Worm (Caenorhabditis elegans): Measurements from ENCODE around the gene lys-8.

lys-8 gene

DNA sequence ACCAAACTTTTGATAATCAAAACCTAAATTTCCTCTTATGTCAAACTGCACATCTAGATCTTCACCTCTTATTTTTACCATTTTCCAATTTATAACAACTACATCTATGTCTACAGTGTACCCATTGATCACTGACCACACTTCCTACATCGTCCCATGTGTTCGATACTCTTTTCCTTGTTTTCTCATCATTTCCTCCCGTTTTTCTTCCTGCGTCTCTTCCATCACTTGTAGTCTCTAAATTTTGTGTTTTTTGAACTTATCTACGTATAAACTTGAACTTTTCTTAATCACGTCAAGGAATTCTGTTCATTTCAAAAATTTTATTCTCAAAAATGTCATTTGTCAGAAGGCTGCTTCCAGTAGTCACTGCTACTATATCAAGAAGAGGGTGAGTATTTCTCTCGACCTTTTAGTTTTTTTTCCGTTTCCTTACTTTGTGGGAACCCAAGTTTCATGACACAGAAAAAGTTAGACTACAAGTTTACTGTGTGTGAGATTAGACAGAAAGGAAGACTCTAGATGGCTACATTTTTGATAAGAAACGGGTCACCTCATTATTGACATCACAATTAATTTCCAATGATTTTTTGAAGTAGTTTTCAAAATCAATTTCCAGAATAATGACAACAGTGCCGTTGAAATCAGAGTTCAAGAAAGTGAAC lies 13.8 kb upstream of the lys-8 start (continued):
- peak; percentile 9 for TF ChIP-seq ama-1 (optimal IDR thresholded peaks at IDR 0.05)
- no peak for TF ChIP-seq ama-1 (GFP tag; optimal IDR thresholded peaks at IDR 0.05)
- TF ChIP-seq Y53F4B.3 (GFP tag; IDR thresholded peaks at IDR 0.05), result no peak
- TF ChIP-seq Y95B8A.8 (GFP tag; IDR thresholded peaks at IDR 0.05), result no peak
- TF ChIP-seq aptf-3 (GFP tag; IDR thresholded peaks at IDR 0.05), result no peak
- no peak for TF ChIP-seq madf-10 (tag; optimal IDR thresholded peaks at IDR 0.05)
- TF ChIP-seq ceh-27 (GFP tag; optimal IDR thresholded peaks at IDR 0.05), result no peak
- no peak for TF ChIP-seq let-526 (GFP tag; IDR thresholded peaks at IDR 0.05)
- TF ChIP-seq xnd-1 (tag; optimal IDR thresholded peaks at IDR 0.05), result no peak
- TF ChIP-seq ceh-58 (GFP tag; IDR thresholded peaks at IDR 0.05), result no peak
- no peak for TF ChIP-seq cebp-1 (GFP tag; IDR thresholded peaks at IDR 0.05)
- peak; percentile 28 for TF ChIP-seq cebp-1 (tag; optimal IDR thresholded peaks at IDR 0.05)
- no peak for TF ChIP-seq fkh-3 (tag; optimal IDR thresholded peaks at IDR 0.05)
- no peak for TF ChIP-seq lsy-27 (tag; optimal IDR thresholded peaks at IDR 0.05; ENCODE audit: borderline replicate concordance, insufficient read depth)
- no peak for TF ChIP-seq nhr-90 (tag; optimal IDR thresholded peaks at IDR 0.05)
- TF ChIP-seq zim-3 (tag; optimal IDR thresholded peaks at IDR 0.05), result no peak
- no peak for TF ChIP-seq C06A6.2 (GFP tag; conservative IDR thresholded peaks at IDR 0.05)
- no peak for TF ChIP-seq snpc-1.3 (tag; optimal IDR thresholded peaks at IDR 0.05; ENCODE audit: insufficient read depth)
- no peak for TF ChIP-seq F49E8.2 (tag; optimal IDR thresholded peaks at IDR 0.05; ENCODE audit: insufficient read depth)
- no peak for TF ChIP-seq F39B2.1 (GFP tag; IDR thresholded peaks at IDR 0.05)
- TF ChIP-seq egl-18 (GFP tag; IDR thresholded peaks at IDR 0.05), result no peak
- no peak for TF ChIP-seq T26A5.8 (tag; optimal IDR thresholded peaks at IDR 0.05)
- peak; percentile 18 for TF ChIP-seq lin-40 (tag; optimal IDR thresholded peaks at IDR 0.05)
- TF ChIP-seq zfh-2 (GFP tag; conservative IDR thresholded peaks at IDR 0.05), result no peak
- no peak for TF ChIP-seq madf-8 (GFP tag; conservative IDR thresholded peaks at IDR 0.05)
- no peak for TF ChIP-seq repo-1 (tag; optimal IDR thresholded peaks at IDR 0.05)
- no peak for TF ChIP-seq ztf-25 (GFP tag; IDR thresholded peaks at IDR 0.05)
- no peak for TF ChIP-seq unc-62 (GFP tag; optimal IDR thresholded peaks at IDR 0.05)
- TF ChIP-seq F55B11.4 (tag; optimal IDR thresholded peaks at IDR 0.05; ENCODE audit: borderline replicate concordance, insufficient read depth), result no peak
- no peak for TF ChIP-seq mes-4 (tag; optimal IDR thresholded peaks at IDR 0.05)
- TF ChIP-seq hmg-1.2 (GFP tag; IDR thresholded peaks at IDR 0.05), result 0 out of 2 replicates have a peak, but pooled peaks have one; percentile 32
- TF ChIP-seq lag-1 (GFP tag; IDR thresholded peaks at IDR 0.05), result no peak
- no peak for TF ChIP-seq attf-3 (GFP tag; conservative IDR thresholded peaks at IDR 0.05)
- TF ChIP-seq F23B12.7 (tag; optimal IDR thresholded peaks at IDR 0.05; ENCODE audit: insufficient read depth), result no peak
- TF ChIP-seq mcd-1 (GFP tag; IDR thresholded peaks at IDR 0.05), result no peak
- no peak for TF ChIP-seq tbx-9 (tag; optimal IDR thresholded peaks at IDR 0.05; ENCODE audit: borderline replicate concordance)
- peak; percentile 35 for TF ChIP-seq chd-7 (tag; optimal IDR thresholded peaks at IDR 0.05)
- TF ChIP-seq atf-7 (tag; optimal IDR thresholded peaks at IDR 0.05), result peak; percentile 7
- no peak for TF ChIP-seq hrde-1 (tag; optimal IDR thresholded peaks at IDR 0.05; ENCODE audit: borderline replicate concordance)
- peak; percentile 5 for TF ChIP-seq ztf-26 (tag; optimal IDR thresholded peaks at IDR 0.05)
- no peak for TF ChIP-seq nhr-27 (tag; optimal IDR thresholded peaks at IDR 0.05)
- TF ChIP-seq F22D6.2 (tag; optimal IDR thresholded peaks at IDR 0.05), result no peak
- TF ChIP-seq F33H1.4 (GFP tag; IDR thresholded peaks at IDR 0.05), result no peak
- TF ChIP-seq Y79H2A.3 (GFP tag; conservative IDR thresholded peaks at IDR 0.05), result no peak
- TF ChIP-seq Y67H2A.10 (GFP tag; conservative IDR thresholded peaks at IDR 0.05), result no peak
